Fruit fly (Drosophila melanogaster) whole organism, wandering third instar larva: Measurements from ENCODE around the gene Sbf.
A peak's percentile ranks its signal among the peaks of the same experiment; 100 is the strongest.

ENCODE experiments used
- Abd-B ChIP-seq: fragments of >200 bp; optimal IDR thresholded peaks from 2 replicates; lab custom pipeline; 2017; ENCODE audit warnings: missing biosample characterization, missing genetic modification characterization
- CG32264 ChIP-seq: fragments of 200-800 bp; sonication (Bioruptor generic); optimal IDR thresholded peaks from 2 replicates; lab custom pipeline; 2016; ENCODE audit warnings: missing biosample characterization, missing genetic modification characterization
- CG9705 ChIP-seq: fragments of 200-800 bp; sonication (Bioruptor generic); optimal IDR thresholded peaks from 2 replicates; lab custom pipeline; 2018; ENCODE audit warnings: missing biosample characterization, mild to moderate bottlenecking, missing genetic modification characterization
- CrebA ChIP-seq: fragments of 200-800 bp; sonication (Bioruptor generic); optimal IDR thresholded peaks from 2 replicates; lab custom pipeline; 2016; ENCODE audit warnings: missing biosample characterization, mild to moderate bottlenecking, missing genetic modification characterization, borderline replicate concordance
- Dfd ChIP-seq: fragments of >200 bp; optimal IDR thresholded peaks from 2 replicates; lab custom pipeline; 2017; ENCODE audit warnings: missing biosample characterization, missing genetic modification characterization
- Dif ChIP-seq: fragments of 200-275, 200-300 bp; sonication (Bioruptor generic); optimal IDR thresholded peaks from 2 replicates; lab custom pipeline; 2018; ENCODE audit warnings: missing biosample characterization, missing genetic modification characterization; ENCODE audit not compliant: partially characterized antibody
- GATAd ChIP-seq: sonication (Bioruptor generic); optimal IDR thresholded peaks from 2 replicates; lab custom pipeline; 2016; ENCODE audit warnings: missing biosample characterization, missing genetic modification characterization
- HLH106 ChIP-seq: fragments of 200-800 bp; optimal IDR thresholded peaks from 3 replicates; lab custom pipeline; 2019; ENCODE audit warnings: missing biosample characterization, mild to moderate bottlenecking, missing genetic modification characterization, moderate library complexity
- Hnf4 ChIP-seq: fragments of 200-800 bp; sonication (Bioruptor generic); optimal IDR thresholded peaks from 2 replicates; lab custom pipeline; 2016; ENCODE audit warnings: missing biosample characterization, mild to moderate bottlenecking, missing genetic modification characterization
- Hr78 ChIP-seq: fragments of >200 bp; optimal IDR thresholded peaks from 2 replicates; lab custom pipeline; 2017; ENCODE audit warnings: missing biosample characterization, missing genetic modification characterization
- Hr83 ChIP-seq: fragments of 200-300 bp; sonication (Bioruptor generic); optimal IDR thresholded peaks from 2 replicates; lab custom pipeline; 2016; ENCODE audit warnings: missing biosample characterization, mild to moderate bottlenecking, missing genetic modification characterization, moderate library complexity; ENCODE audit not compliant: poor library complexity, severe bottlenecking
- Jra ChIP-seq: sonication (Bioruptor generic); optimal IDR thresholded peaks from 2 replicates; lab custom pipeline; 2016; ENCODE audit warnings: missing biosample characterization, missing genetic modification characterization
- Mio ChIP-seq: sonication (Bioruptor generic); optimal IDR thresholded peaks from 2 replicates; lab custom pipeline; 2016; ENCODE audit warnings: missing biosample characterization, missing genetic modification characterization
- Myc ChIP-seq: fragments of >200 bp; optimal IDR thresholded peaks from 2 replicates; lab custom pipeline; 2017
- N ChIP-seq: fragments of >200 bp; optimal IDR thresholded peaks from 2 replicates; lab custom pipeline; 2018; ENCODE audit warnings: missing biosample characterization, missing external identifiers, missing genetic modification characterization
- OdsH ChIP-seq: fragments of 200-800 bp; sonication (Bioruptor generic); optimal IDR thresholded peaks from 2 replicates; lab custom pipeline; 2016; ENCODE audit warnings: missing biosample characterization, mild to moderate bottlenecking, missing genetic modification characterization
- Rel ChIP-seq, 2 experiments: fragments of 200-800 bp; sonication (Bioruptor generic) in 1 of 2; optimal IDR thresholded peaks; 2 replicates in 1 of 2; 3 replicates in 1 of 2; lab custom pipeline; 2016 to 2019; ENCODE audit warnings: mild to moderate bottlenecking in 2 of 2, missing biosample characterization in 2 of 2, missing genetic modification characterization in 2 of 2, moderate library complexity in 1 of 2
- Vsx2 ChIP-seq: fragments of 200-300, 225-300 bp; sonication (Bioruptor generic); optimal IDR thresholded peaks from 2 replicates; lab custom pipeline; 2018; ENCODE audit warnings: missing biosample characterization, missing genetic modification characterization; ENCODE audit not compliant: partially characterized antibody
- br ChIP-seq: fragments of 200-800 bp; sonication (Bioruptor generic); optimal IDR thresholded peaks from 2 replicates; lab custom pipeline; 2016; ENCODE audit warnings: missing biosample characterization, missing genetic modification characterization
- brk ChIP-seq: fragments of 200-800 bp; sonication (Bioruptor generic); optimal IDR thresholded peaks from 2 replicates; lab custom pipeline; 2016; ENCODE audit warnings: missing biosample characterization, mild to moderate bottlenecking, missing genetic modification characterization
- dl ChIP-seq, 2 experiments: fragments of 175-275, 200-275 bp in 1 of 2; fragments of 200-275 bp in 1 of 2; sonication (Bioruptor generic); optimal IDR thresholded peaks; lab custom pipeline; 2018; ENCODE audit warnings: mild to moderate bottlenecking in 2 of 2, missing biosample characterization in 2 of 2, missing genetic modification characterization in 2 of 2, moderate library complexity in 2 of 2; ENCODE audit not compliant: partially characterized antibody in 2 of 2, insufficient read depth in 1 of 2
- ey ChIP-seq: fragments of 200-800 bp; sonication (Bioruptor generic); optimal IDR thresholded peaks from 2 replicates; lab custom pipeline; 2016; ENCODE audit warnings: missing biosample characterization, missing genetic modification characterization
- foxo ChIP-seq, 2 experiments: fragments of 200-800 bp; sonication (Bioruptor generic); optimal IDR thresholded peaks; 2 replicates in 1 of 2; 3 replicates in 1 of 2; lab custom pipeline; 2016 to 2017; ENCODE audit warnings: missing biosample characterization in 2 of 2, missing genetic modification characterization in 2 of 2
- fru ChIP-seq: fragments of 200-800 bp; sonication (Bioruptor generic); optimal IDR thresholded peaks from 3 replicates; lab custom pipeline; 2016; ENCODE audit warnings: missing biosample characterization, mild to moderate bottlenecking, missing genetic modification characterization
- jim ChIP-seq: fragments of 175-275, 200-325 bp; sonication (Bioruptor generic); optimal IDR thresholded peaks from 2 replicates; lab custom pipeline; 2016; ENCODE audit warnings: missing biosample characterization, mild to moderate bottlenecking, missing genetic modification characterization
- lola ChIP-seq: fragments of >200 bp; optimal IDR thresholded peaks from 2 replicates; lab custom pipeline; 2017; ENCODE audit warnings: missing biosample characterization, missing genetic modification characterization
- pan ChIP-seq: fragments of >200 bp; optimal IDR thresholded peaks from 2 replicates; lab custom pipeline; 2017
- psq ChIP-seq: fragments of 200-800 bp; sonication (Bioruptor generic); optimal IDR thresholded peaks from 3 replicates; lab custom pipeline; 2017; ENCODE audit warnings: missing biosample characterization, mild to moderate bottlenecking, missing genetic modification characterization, moderate library complexity
- sage ChIP-seq: fragments of 200-800 bp; sonication (Bioruptor generic); optimal IDR thresholded peaks from 2 replicates; lab custom pipeline; 2016; ENCODE audit warnings: missing biosample characterization, mild to moderate bottlenecking, missing genetic modification characterization
- sv ChIP-seq: fragments of 200-800 bp; sonication (Bioruptor generic); optimal IDR thresholded peaks from 3 replicates; lab custom pipeline; 2016; ENCODE audit warnings: missing biosample characterization, missing genetic modification characterization
- tai ChIP-seq: sonication (Bioruptor generic); optimal IDR thresholded peaks from 2 replicates; lab custom pipeline; 2016; ENCODE audit warnings: missing biosample characterization, missing genetic modification characterization
- usp ChIP-seq: fragments of >200 bp; optimal IDR thresholded peaks from 2 replicates; lab custom pipeline; 2017; ENCODE audit warnings: missing biosample characterization, missing genetic modification characterization
- woc ChIP-seq: sonication (Bioruptor generic); optimal IDR thresholded peaks from 2 replicates; lab custom pipeline; 2016; ENCODE audit warnings: missing biosample characterization, mild to moderate bottlenecking, missing genetic modification characterization

The Sbf gene

DNA sequence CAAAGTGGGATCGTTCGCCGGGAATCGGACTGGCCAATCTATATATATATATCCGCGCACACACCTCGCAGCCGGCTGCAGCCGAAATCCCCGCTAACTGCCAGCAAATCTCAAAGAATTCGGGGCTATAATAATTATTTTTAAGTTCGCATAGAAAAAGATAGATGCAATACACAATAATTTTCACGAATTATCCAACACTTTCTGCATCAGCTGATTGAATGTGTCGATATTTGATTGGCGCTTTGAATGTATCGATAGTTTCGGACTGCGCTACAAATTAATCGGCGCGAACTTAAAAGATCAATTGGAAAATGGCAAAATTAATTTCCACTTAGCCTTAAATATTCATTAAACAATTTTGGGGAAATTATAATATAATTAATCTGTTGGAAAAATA lies at the start of gene Sbf:
Gene Sbf (minus strand): TSS at position 169 of the 400 bp plus-strand sequence.
- peak; percentile 59 for TF ChIP-seq br
- TF ChIP-seq CrebA: no peak
- peak; percentile 61 for TF ChIP-seq Hr83 (GFP tag; lab: Kevin White, UChicago)
- no peak for TF ChIP-seq Dif (GFP tag; lab: Kevin White, UChicago)

DNA sequence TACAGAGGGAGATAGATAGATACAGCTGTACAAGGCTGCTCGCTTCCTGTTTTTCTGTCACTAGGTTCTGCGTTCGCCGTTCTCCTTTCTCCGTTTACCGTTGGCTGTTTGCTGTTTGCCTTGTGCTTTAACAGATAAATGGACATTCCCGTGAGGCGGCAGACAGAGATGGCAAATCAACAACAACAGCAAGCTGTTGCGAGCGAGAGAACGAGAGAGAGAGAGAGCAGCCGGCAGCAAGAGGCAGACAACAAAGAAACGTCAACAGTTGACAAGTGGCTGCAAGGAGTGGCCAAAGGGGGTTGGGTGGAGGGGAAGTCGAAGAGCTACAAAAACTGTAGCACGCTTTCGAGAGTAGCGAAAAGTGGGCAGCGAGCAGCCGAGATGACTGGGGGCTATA lies 36.7 kb upstream of the Sbf start:
- TF ChIP-seq pan (lab: Kevin White, UChicago) (no peak), fru (no peak), usp (no peak), Hnf4 (GFP tag; lab: Kevin White, UChicago) (no peak), jim (no peak), Hr83 (GFP tag; lab: Kevin White, UChicago) (no peak), CG9705 (GFP tag; lab: Kevin White, UChicago) (no peak), woc (no peak), CrebA (no peak), brk (no peak), psq (GFP tag; lab: Kevin White, UChicago) (no peak), GATAd (no peak), tai (GFP tag; lab: Kevin White, UChicago) (no peak), Dfd (GFP tag; lab: Kevin White, UChicago) (no peak), br (no peak), Hr78 (GFP tag; lab: Kevin White, UChicago) (no peak), Myc (lab: Kevin White, UChicago) (no peak), CG32264 (GFP tag; lab: Kevin White, UChicago) (no peak), sv (no peak), Rel (GFP tag; optimal IDR thresholded peaks at IDR 0.05; lab: Kevin White, UChicago) (no peak), Rel (tag; optimal IDR thresholded peaks at IDR 0.05; lab: Kevin White, UChicago) (no peak)

dm6 chr3R:11830757-11831586 lies 34.2 kb upstream of the Sbf start:
- no peak for TF ChIP-seq lola (GFP tag; lab: Kevin White, UChicago)
- no peak for TF ChIP-seq brk
- no peak for TF ChIP-seq usp
- TF ChIP-seq br: no peak
- TF ChIP-seq, all 38 proteins: peak for 0

DNA sequence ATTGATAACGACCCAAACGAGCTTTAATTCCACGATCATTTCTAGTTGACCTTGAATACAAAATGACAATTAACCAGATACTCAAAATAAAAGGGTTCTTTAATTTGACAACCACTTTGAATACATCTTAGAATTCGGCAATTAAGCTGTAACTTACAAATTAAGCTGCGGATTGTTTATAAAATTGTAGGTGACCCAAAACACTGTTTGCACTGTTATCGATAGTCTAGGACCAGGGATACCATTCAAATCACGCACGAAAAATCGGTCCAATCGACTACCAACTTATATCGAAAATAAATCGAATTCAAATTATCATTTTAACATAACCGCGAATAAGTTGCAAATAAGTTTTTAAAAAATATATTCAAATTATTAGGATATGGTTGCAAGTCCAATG lies 25.5 kb upstream of the Sbf start, which contains the start of gene Kyat:
Gene Kyat (minus strand): TSS at position 228 of the 400 bp plus-strand sequence.
- TF ChIP-seq Vsx2 (GFP tag; lab: Kevin White, UChicago): no peak
- no peak for TF ChIP-seq Dif (GFP tag; lab: Kevin White, UChicago)
- no peak for TF ChIP-seq HLH106 (tag; lab: Kevin White, UChicago)
- TF ChIP-seq OdsH (GFP tag; lab: Kevin White, UChicago): no peak
- TF ChIP-seq Abd-B (GFP tag; lab: Kevin White, UChicago): no peak
- no peak for TF ChIP-seq psq (GFP tag; lab: Kevin White, UChicago)
- TF ChIP-seq jim: no peak
- no peak for TF ChIP-seq Dfd (GFP tag; lab: Kevin White, UChicago)
- TF ChIP-seq br: no peak
- no peak for TF ChIP-seq sage (GFP tag; lab: Kevin White, UChicago)
- TF ChIP-seq foxo (GFP tag; optimal IDR thresholded peaks at IDR 0.05; lab: Kevin White, UChicago): no peak
- no peak for TF ChIP-seq Hnf4 (GFP tag; lab: Kevin White, UChicago)
- no peak for TF ChIP-seq Mio (GFP tag; lab: Kevin White, UChicago)
- no peak for TF ChIP-seq fru
- TF ChIP-seq ey (GFP tag; lab: Kevin White, UChicago): no peak

DNA sequence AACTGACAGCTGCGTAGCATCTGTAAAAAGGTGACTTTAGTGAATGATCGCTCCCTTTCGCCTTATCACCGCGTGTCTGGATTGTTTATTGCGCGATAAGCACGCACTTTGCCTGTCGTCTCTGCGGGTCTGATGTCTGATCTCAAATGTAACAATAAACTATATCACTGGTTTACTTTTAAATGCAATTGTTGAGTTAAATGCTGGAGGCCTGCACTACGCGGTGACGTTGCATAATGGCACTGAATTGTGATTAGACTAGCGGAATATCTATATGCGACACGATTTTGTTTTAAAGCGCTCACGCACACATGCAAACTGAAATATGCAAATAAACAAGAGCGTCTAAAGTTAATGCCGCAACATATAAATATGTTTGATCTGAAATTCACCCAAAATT lies 25.1 kb upstream of the Sbf start:
- TF ChIP-seq Hr78 (GFP tag; lab: Kevin White, UChicago) (no peak), OdsH (GFP tag; lab: Kevin White, UChicago) (no peak), fru (no peak), dl (GFP tag; optimal IDR thresholded peaks at IDR 0.05; lab: Kevin White, UChicago; ENCODE audit: insufficient read depth in 1 of 2, partially characterized antibody in 2 of 2) (no peak), ey (GFP tag; lab: Kevin White, UChicago) (no peak), tai (GFP tag; lab: Kevin White, UChicago) (no peak), foxo (GFP tag; optimal IDR thresholded peaks at IDR 0.05; lab: Kevin White, UChicago) (no peak), Jra (GFP tag; lab: Kevin White, UChicago) (no peak), CrebA (no peak), N (GFP tag; lab: Kevin White, UChicago) (no peak), br (no peak), psq (GFP tag; lab: Kevin White, UChicago) (no peak), pan (lab: Kevin White, UChicago) (no peak), Rel (GFP tag; optimal IDR thresholded peaks at IDR 0.05; lab: Kevin White, UChicago) (no peak), Rel (tag; optimal IDR thresholded peaks at IDR 0.05; lab: Kevin White, UChicago) (no peak), brk (no peak), Dfd (GFP tag; lab: Kevin White, UChicago) (no peak), sage (GFP tag; lab: Kevin White, UChicago) (no peak), Myc (lab: Kevin White, UChicago) (no peak), Abd-B (GFP tag; lab: Kevin White, UChicago) (no peak), woc (no peak)
